Worm (Caenorhabditis elegans): ENCODE measurements around the gene tsfm-1.

Gene tsfm-1

DNA sequence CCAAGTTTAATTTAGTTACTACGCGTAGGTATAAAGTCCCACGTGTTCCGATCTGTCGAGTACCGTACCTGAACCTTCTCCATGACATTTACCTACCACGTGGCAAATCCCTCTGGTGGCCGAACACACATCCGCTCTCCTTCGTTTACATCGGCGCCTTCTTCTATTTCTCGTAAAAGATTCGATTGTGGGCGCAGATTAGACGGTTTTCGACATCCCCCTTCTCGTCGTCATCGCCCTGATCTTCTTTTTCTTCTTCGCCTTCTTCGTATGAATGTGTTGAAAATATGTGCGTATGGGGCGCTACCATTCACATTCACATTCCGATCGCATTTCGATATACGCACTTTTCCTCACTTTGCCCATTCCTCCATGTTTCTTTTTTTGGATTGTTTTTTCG lies 25.4 kb upstream of the tsfm-1 start:
- no peak for TF ChIP-seq unc-62 (GFP tag; optimal IDR thresholded peaks at IDR 0.05)

DNA sequence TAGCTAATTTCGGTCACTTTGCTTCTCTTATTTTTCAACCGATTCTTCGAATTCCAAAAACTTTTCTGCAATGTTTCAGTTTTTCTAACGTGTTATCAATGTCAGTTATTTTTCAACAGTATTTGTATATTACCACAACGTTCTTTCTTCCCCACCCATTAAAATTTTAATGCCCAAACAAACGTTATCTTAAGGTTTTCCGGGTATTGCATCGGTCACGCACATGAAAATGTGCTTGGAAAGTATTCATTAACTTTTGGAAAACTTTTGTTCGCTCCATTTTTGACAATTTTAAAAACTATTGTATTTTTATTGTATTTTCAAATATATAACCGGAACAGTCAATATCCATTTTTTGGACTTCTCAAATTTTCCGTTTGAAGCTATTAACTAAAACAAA lies 24.8 kb upstream of the tsfm-1 start:
- TF ChIP-seq unc-62 (GFP tag; optimal IDR thresholded peaks at IDR 0.05): no peak

DNA sequence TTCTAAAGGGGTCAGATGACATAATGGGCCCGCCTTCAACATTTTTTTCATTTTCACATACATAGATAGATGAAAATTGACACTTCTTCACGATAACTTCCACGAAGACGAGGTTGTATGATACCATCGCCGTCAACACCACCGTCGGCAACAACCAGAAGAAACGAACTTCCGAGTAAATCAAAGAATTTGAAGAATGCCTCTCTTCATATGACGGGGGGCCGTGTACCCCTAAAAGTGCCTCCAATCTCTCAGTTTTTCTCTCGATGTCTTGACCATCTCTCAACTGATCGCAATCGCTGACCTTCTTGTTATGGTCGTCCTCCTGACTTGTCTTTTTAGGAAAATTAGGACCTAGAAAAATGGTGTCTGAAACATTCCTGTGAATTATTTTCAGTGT lies 24.2 kb upstream of the tsfm-1 start:
- TF ChIP-seq unc-62 (GFP tag; optimal IDR thresholded peaks at IDR 0.05): no peak

DNA sequence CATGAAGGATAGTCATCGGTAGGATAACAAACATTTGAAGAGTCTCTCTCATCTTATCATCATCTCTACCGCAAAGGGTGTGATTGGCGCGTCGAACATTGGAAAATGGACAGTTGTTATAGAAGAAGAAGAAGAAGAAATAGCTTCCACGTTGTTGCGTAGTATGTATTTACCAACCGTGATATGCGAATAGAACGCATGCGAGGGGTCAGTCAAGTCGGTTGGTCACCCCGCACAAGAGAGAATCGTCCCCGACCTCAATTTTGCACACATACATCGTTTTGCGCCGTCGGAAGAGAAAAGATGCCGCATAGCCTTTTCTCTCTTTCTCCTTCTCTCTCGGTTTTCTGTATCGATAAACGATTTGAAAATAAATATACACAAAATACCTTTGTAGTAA lies 23.7 kb upstream of the tsfm-1 start:
- no peak for TF ChIP-seq unc-62 (GFP tag; optimal IDR thresholded peaks at IDR 0.05)

DNA sequence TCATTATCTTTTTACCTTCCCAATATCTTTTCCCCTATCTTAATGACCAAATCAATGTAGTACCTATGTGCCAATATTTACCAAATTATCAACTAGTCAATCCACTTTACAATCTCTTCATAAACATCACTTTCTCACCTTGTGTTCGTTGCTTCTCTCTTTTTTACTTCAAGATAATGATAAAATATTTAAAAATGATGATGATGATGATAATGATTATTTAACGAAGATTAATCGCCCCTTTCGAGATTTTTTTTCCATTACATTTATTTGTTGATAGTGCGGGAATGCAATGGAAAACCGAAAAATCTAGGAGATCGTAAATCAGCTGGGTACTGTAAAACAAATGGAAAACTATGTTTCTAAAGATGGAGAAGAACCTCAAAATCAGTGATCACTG lies 22.7 kb upstream of the tsfm-1 start:
- TF ChIP-seq unc-62 (GFP tag; optimal IDR thresholded peaks at IDR 0.05): no peak

DNA sequence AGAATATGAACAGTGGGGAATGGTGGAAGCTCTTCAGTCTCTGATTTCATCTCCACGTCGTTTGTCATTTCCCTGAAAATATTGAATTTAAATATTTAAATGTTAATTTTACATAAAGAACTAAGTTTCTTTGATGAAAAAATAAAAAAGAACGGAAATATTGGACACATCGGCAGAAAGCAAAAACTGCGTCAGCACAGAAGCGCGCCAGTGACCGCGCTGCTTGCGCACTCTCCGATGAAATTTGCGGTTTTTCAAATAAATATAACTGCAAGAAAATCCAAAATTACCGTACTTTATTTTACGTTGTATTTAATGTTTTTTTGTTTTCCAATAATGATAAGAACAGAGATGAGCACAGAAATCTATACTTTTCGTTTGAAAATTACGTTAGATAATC lies 20.2 kb upstream of the tsfm-1 start, which contains the start of the genes srpa-68 and srh-16:
srpa-68 (minus strand) TSS at position 72 of the 400 bp plus-strand sequence.
srh-16 (plus strand) TSS at position 275 of the 400 bp plus-strand sequence.
- TF ChIP-seq unc-62 (GFP tag; optimal IDR thresholded peaks at IDR 0.05): no peak

DNA sequence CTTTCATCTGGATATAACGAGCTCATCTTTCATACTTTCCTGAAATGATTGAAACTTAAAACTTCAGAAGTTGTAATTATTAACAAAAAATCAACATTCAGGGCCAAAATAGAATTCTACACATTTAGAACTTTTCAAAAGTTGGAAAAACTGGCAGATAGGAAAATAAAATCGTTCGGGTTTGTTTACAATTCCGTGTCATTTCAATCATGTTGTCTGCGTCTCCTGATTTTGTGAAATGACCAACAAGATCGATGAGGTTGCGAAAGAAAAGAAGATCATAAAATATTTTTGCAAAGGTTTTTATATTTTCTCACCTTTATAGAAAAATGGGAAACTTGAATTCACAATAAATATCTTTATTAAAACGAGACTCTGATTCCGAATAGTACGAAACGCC lies 17.2 kb upstream of the tsfm-1 start, which contains the start of gene rskd-1:
rskd-1 (minus strand) TSS at position 39 of the 400 bp plus-strand sequence.
- no peak for TF ChIP-seq unc-62 (GFP tag; optimal IDR thresholded peaks at IDR 0.05)

DNA sequence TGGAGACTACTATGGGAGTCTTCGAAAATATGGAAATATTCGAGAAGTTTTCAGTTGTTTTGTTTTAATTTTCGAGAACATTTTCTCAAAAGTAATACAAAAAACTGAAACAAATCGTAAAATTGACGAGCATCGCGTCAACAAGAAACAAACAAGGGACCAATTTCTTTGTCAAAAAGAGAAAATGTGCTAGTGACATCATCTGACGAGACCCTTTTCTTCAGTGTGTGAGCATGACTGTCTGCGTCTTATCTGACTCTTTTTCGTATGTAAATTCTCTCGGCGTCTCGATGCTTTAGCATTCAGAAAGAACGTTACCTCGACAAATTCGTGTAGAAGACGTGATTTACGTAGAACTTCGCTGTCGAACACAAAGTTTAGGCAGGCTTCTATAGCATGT lies 16.3 kb upstream of the tsfm-1 start:
- no peak for TF ChIP-seq unc-62 (GFP tag; optimal IDR thresholded peaks at IDR 0.05)

DNA sequence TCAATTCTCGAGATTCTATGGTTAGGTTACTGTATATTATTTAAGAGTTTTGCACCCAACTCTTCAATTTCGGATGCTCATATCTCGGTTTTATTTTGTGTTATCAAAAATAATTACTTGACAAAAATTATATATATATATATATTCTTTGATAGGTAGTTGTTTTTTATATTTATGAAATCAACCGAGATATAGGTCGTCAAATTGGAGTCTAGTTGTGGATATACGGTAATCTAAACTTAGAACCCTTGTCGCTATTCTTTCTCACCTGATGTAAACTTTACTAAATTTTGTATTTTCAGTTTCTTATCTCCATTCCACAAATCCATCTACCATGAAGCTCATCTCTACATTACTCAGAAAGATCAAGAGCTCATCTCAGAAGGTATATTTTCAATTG lies 11.8 kb upstream of the tsfm-1 start, which contains the start of gene F55C5.10:
F55C5.10 (plus strand) TSS at position 301 of the 400 bp plus-strand sequence.
- no peak for TF ChIP-seq unc-62 (GFP tag; optimal IDR thresholded peaks at IDR 0.05)

DNA sequence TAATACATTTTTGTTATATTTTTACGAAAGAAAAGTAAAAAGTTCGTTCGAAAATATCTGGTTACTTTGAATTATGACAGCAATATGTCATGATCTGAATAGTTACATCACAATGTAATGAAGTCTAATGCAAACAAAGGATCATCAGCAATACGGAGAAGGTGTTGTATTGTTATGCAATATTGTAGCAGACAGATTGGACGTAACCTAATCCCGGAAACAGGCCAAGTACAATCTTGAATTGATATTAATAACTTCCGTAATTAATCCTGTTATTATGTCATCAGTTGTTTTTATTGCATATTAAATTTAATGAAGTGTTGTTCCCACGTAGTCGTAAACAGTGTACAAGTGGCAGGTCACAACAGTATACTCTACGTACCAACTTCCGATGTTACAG lies 10.2 kb upstream of the tsfm-1 start:
- no peak for TF ChIP-seq unc-62 (GFP tag; optimal IDR thresholded peaks at IDR 0.05)

DNA sequence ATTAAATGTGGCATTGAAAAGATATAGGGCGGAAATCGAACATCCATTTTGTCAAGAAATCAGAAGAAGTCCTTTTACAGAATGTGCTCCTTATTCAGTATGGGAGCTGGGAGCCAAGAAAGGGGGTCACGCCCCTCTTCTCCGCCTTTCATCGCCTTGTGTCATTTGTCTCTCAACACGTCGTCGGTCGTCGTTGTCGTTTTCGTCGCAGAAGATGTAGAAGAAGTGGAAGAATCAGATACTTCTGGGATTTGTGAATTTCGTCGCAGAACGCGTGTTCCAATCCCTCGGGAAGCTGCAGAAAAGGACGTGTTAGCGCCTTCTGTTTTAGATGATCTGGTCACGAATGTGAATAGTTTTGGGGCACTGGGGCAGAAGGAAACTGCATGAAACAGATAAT lies 5.6 kb upstream of the tsfm-1 start, which contains the start of gene bnc-1:
bnc-1 (minus strand) TSS at position 101 of the 400 bp plus-strand sequence.
- no peak for TF ChIP-seq unc-62 (GFP tag; optimal IDR thresholded peaks at IDR 0.05)

DNA sequence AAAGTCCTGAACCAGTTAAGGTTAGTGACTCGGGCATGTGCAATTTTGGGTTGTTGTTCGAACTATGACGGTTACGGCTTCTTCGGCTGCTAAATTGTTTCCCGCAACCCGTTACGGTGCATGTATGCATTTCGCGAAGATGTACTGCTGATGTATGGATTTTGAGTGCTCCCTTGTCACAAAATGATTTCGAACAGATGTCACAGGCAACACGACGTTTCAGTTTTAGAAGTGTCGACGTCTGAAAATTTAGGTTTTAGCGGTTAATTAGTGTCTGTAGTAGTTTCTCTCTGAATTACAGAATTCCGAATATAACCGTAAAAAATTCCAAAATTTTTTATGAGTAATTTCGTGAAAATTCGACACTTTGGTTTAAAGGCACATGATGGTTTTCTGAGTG lies 4.4 kb upstream of the tsfm-1 start:
- TF ChIP-seq unc-62 (GFP tag; optimal IDR thresholded peaks at IDR 0.05): no peak

DNA sequence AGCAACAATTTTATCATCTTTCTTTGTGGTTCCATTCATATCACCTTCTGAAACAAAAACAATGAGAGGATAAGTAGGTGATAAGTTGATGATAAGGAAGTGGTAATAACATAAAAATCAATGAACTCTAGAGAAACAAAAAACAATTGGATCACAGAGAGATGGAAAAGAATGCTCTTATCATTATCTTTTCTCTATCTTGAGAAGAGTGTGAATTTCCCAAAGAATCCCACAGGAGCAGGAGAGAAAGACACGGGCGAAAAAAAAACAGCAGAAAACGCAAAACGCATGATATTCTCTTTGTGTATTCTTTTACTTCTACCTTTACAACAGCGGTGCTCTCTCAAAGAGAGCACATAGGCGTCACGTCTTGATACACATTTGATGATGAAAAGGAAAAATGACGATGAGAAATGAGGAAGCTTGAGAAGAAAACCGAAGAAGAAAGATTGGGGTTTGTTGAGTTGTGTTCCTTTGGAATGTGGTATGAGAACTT lies 2.0 kb downstream of the tsfm-1 start, which contains the start of gene twk-24:
twk-24 (minus strand) TSS at position 51 of the 496 bp plus-strand sequence.
- no peak for TF ChIP-seq unc-62 (GFP tag; optimal IDR thresholded peaks at IDR 0.05)

DNA sequence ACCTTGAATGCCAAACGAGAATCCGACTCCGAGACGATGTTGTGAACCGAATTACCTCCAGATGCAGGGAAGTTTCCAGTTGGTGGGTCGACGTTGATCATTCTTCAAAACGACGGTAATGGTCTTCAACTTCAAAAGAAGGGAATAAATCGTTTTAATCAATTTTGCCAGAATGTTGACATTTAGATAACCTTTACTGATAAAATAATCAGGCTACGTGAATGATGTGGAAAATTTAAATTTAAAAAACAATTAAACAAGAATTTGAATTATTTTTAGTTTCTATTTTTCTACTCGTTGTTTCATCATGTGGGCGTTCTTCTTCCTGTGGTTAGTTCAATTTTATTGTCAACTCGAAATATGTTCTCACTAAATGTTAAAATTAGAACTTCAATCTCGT lies 7.6 kb downstream of the tsfm-1 start, which contains the start of gene ssp-35:
ssp-35 (minus strand) TSS at position 101 of the 400 bp plus-strand sequence.
- TF ChIP-seq unc-62 (GFP tag; optimal IDR thresholded peaks at IDR 0.05): no peak

DNA sequence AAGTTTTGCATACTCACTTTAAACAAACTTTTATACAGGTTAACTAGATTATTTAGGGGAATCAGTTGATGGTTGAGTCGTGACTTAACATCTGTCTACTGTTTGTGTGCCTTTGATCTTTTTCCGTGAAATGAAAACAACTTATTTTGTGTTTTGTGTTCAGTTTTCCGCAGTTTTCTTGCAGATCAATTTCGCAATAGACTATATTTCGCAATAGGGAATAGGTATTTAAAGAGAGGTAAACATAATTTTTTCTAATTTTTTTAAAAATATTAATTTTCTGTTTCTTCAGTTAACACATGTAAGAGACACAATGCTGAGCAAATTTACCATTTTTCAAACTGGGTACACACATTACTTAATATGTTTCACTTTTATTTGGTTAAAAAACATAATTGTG lies 10.0 kb downstream of the tsfm-1 start, which contains the start of gene tbb-6:
tbb-6 (plus strand) TSS at position 155 of the 400 bp plus-strand sequence.
- no peak for TF ChIP-seq unc-62 (GFP tag; optimal IDR thresholded peaks at IDR 0.05)

DNA sequence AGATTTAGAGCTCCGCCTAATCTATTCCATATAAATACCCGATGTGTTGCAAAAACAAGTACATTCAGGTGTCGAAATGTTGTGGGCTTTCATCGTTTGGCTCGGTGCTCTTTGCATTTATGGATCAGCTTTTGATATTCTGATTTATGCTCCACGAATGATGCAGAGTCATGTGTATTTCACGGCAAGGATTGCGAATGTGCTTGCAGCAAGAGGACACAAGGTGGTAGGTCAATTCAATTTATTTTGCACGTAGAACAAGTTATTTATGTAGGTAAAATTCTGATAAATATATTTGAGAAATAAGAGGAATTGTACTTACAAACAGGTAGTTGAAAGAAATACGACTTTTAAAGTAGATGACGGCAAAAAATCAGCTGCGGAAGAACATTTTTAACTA lies 12.4 kb downstream of the tsfm-1 start, which contains the start of gene ugt-56:
ugt-56 (plus strand) TSS at position 61 of the 400 bp plus-strand sequence.
- TF ChIP-seq unc-62 (GFP tag; optimal IDR thresholded peaks at IDR 0.05): no peak

DNA sequence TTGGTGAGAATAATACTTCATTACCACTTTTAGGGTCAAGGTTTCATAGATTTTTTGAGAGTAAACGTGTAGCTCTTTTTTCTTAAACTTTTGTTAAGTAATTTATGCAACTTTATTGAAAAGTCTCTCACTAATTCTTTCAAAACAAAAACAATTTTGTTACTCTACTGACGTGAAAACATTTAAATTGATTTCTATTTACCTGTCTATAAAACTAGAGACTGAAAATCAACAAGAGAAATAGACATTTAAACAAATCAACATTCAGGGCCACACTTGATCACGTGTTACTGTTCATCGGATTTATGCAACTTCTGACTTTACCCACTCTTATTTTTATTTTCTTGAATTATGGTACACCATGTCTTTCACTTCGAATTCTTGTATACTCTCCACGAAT lies 15.0 kb downstream of the tsfm-1 start, which contains the start of gene ugt-55:
ugt-55 (plus strand) TSS at position 301 of the 400 bp plus-strand sequence.
- TF ChIP-seq unc-62 (GFP tag; optimal IDR thresholded peaks at IDR 0.05): no peak

Measured in whole organism, dauer.